Fruit fly (Drosophila melanogaster) whole organism, pupa: ENCODE data around the gene Vps16A.

Experiments
- CG10348 ChIP-seq: fragments of 200-800 bp; sonication (Bioruptor generic); IDR thresholded peaks from 2 replicates; pipeline ENCODE4 v1.3.6; 2022; ENCODE audit warnings: missing biosample characterization, missing genetic modification characterization
- CG12605 ChIP-seq: fragments of 200-800 bp; sonication (Bioruptor generic); IDR thresholded peaks from 2 replicates; pipeline ENCODE4 v1.3.6; 2022; ENCODE audit warnings: missing biosample characterization, missing genetic modification characterization
- CG13204 ChIP-seq: fragments of 200-800 bp; sonication (Bioruptor generic); optimal IDR thresholded peaks from 2 replicates; lab custom pipeline; 2018; ENCODE audit warnings: missing biosample characterization, mild to moderate bottlenecking, missing genetic modification characterization, moderate library complexity
- CG14655 ChIP-seq: fragments of 200-800 bp; sonication (Bioruptor generic); optimal IDR thresholded peaks from 3 replicates; lab custom pipeline; 2017; ENCODE audit warnings: mild to moderate bottlenecking, missing biosample characterization, missing genetic modification reagents, missing genetic modification characterization
- CG15710 ChIP-seq: fragments of 200-800 bp; sonication (Bioruptor generic); optimal IDR thresholded peaks from 2 replicates; lab custom pipeline; 2018; ENCODE audit warnings: missing biosample characterization, mild to moderate bottlenecking, missing genetic modification characterization, moderate library complexity
- CG17806 ChIP-seq: fragments of 200-800 bp; sonication (Bioruptor generic); optimal IDR thresholded peaks from 2 replicates; lab custom pipeline; 2018; ENCODE audit warnings: missing biosample characterization, mild to moderate bottlenecking, missing genetic modification characterization, moderate library complexity
- CG32121 ChIP-seq: fragments of 200-800 bp; sonication (Bioruptor generic); IDR thresholded peaks from 2 replicates; pipeline ENCODE4 v1.3.6; 2022; ENCODE audit warnings: missing biosample characterization, missing genetic modification characterization
- CG34367 ChIP-seq: fragments of 200-800 bp; sonication (Bioruptor generic); optimal IDR thresholded peaks from 2 replicates; lab custom pipeline; 2018; ENCODE audit warnings: missing biosample characterization, mild to moderate bottlenecking, missing genetic modification characterization
- CG4496 ChIP-seq: fragments of 200-800 bp; sonication (Bioruptor generic); IDR thresholded peaks from 3 replicates; pipeline ENCODE4 v1.3.6; 2022; ENCODE audit warnings: missing biosample characterization, missing genetic modification characterization
- CG8159 ChIP-seq: fragments of 200-800 bp; sonication (Bioruptor generic); optimal IDR thresholded peaks from 3 replicates; lab custom pipeline; 2018; ENCODE audit warnings: missing biosample characterization, mild to moderate bottlenecking, missing genetic modification characterization, moderate library complexity
- CG8301 ChIP-seq: fragments of 200-800 bp; sonication (Bioruptor generic); optimal IDR thresholded peaks from 2 replicates; lab custom pipeline; 2018; ENCODE audit warnings: missing biosample characterization, mild to moderate bottlenecking, missing genetic modification characterization
- CG9948 ChIP-seq: fragments of 200-800 bp; sonication (Bioruptor generic); optimal IDR thresholded peaks from 2 replicates; lab custom pipeline; 2018; ENCODE audit warnings: missing biosample characterization, mild to moderate bottlenecking, missing genetic modification characterization, moderate library complexity
- D1 ChIP-seq: fragments of 200-800 bp; sonication (Bioruptor generic); optimal IDR thresholded peaks from 2 replicates; lab custom pipeline; 2018; ENCODE audit warnings: missing biosample characterization, mild to moderate bottlenecking, missing genetic modification characterization, moderate library complexity
- EcR ChIP-seq: fragments of 200-800 bp; sonication (Bioruptor generic); optimal IDR thresholded peaks from 3 replicates; lab custom pipeline; 2019; ENCODE audit warnings: missing biosample characterization, missing genetic modification characterization, mild to moderate bottlenecking, moderate library complexity, missing genetic modification reagents
- Ets98B ChIP-seq: fragments of 200-800 bp; sonication (Bioruptor generic); IDR thresholded peaks from 2 replicates; pipeline ENCODE4 v1.3.6; 2022; ENCODE audit warnings: missing biosample characterization, missing genetic modification characterization
- Pif1A ChIP-seq: fragments of 200-800 bp; sonication (Bioruptor generic); optimal IDR thresholded peaks from 3 replicates; lab custom pipeline; 2016; ENCODE audit warnings: missing biosample characterization, missing genetic modification characterization
- Pif1B ChIP-seq: fragments of 200-800 bp; sonication (Bioruptor generic); optimal IDR thresholded peaks from 3 replicates; lab custom pipeline; 2016; ENCODE audit warnings: missing biosample characterization, missing genetic modification characterization
- Snoo ChIP-seq: fragments of 200-800 bp; sonication (Bioruptor generic); optimal IDR thresholded peaks from 3 replicates; lab custom pipeline; 2017; ENCODE audit warnings: missing biosample characterization, mild to moderate bottlenecking, missing genetic modification characterization, inconsistent platforms
- fd96Ca ChIP-seq: fragments of 200-800 bp; sonication (Bioruptor generic); IDR thresholded peaks from 3 replicates; pipeline ENCODE4 v1.3.6; 2022; ENCODE audit warnings: missing biosample characterization, missing genetic modification characterization
- gl ChIP-seq: fragments of 200-800 bp; sonication (Bioruptor generic); optimal IDR thresholded peaks from 2 replicates; lab custom pipeline; 2018; ENCODE audit warnings: missing biosample characterization, mild to moderate bottlenecking, missing genetic modification characterization
- rn ChIP-seq: fragments of 200-800 bp; sonication (Bioruptor generic); IDR thresholded peaks from 2 replicates; pipeline ENCODE4 v1.3.6; 2022; ENCODE audit warnings: missing biosample characterization, missing genetic modification characterization

Vps16A gene

DNA sequence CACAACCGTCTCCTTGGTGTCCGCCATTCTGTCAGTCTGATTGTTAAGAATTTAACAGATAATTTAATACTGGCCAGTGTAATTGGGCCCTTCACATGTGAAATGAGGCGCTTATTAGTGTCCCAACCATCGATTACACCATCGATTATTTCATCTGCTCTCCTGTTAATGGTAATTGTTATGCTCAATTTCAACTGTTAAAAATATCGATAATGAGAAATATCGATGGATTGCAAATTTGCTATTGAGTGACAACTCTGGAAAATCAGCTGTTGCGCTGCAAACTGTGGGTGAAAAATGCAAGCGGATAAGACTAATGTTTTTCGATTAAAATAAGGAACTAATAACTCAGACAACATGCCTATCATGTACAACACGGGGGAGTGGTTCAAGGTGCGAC lies at the start of gene Vps16A, which contains the start of gene TrpRS:
Vps16A (plus strand) TSS at position 255 of the 400 bp plus-strand sequence.
TrpRS (minus strand) TSS at position 140 of the 400 bp plus-strand sequence.
- TF ChIP-seq CG12605 (GFP tag; lab: Robert Waterston, UW) (no peak), CG8159 (tag; lab: Kevin White, UChicago) (no peak), CG10348 (GFP tag; lab: Robert Waterston, UW) (no peak)
- TF ChIP-seq, all 21 proteins: peak for 0

DNA sequence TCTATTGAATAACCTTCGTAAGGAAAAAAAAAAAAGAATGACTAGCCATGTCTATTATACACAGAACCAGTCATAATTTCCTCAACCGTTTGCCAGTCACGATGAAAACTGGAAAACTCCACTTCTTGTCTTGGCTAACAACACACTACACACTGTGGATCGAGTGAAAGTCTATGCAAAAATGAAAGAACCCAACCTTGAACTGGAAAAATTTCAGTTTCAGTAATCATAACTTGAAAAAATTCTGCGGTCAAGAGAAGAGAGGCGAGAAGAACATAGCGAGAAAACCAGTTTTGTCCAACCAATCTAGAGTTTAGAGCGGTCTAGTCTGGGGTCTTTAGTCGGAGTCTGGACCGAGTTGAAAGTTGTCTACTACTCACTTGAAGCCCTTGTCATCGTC lies 49.2 kb upstream of the Vps16A start:
- TF ChIP-seq CG8159 (tag; lab: Kevin White, UChicago) (no peak), CG12605 (GFP tag; lab: Robert Waterston, UW) (no peak), Snoo (tag; lab: Kevin White, UChicago) (no peak), CG8301 (tag; lab: Kevin White, UChicago) (peak; percentile 31), EcR (peak; percentile 47), CG14655 (GFP tag; lab: Kevin White, UChicago) (peak; percentile 19)
- TF ChIP-seq, all 21 proteins: peak for 3

DNA sequence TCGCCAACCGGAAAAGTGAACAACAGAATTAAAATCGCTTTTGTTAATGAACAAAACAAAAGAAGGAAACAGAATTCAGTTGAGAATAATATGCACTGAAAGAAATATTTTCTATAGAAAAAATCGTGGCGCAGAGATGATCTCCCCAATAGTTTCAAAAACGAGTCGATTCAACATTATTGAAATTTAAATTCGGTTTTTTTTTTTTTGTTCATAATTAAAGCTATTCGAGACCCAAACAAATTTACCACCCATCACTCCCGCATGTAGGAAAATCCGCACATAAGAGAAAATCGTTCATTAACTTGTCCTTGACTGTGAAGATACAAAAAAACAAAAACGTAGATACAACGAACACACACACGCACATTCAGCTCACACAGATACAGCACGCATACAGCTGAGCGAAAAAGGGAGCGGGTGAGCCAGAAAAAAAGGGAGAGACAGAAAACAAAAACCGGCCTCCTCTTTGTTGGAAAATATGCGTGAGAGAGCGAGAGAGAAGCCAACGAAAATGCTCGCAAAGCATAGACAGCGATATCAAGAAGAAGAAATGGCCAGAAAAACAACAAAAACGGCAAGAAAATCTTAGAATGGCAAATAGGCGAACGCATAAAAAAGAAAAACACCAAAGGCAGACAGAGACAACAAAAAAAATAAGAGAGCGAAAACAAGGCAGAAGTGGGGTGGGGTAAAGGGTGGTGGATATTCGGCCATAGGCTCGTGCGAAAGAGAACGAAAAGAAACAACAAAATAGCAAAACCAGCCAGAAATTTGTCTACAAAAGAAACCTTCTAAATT lies 46.6 kb upstream of the Vps16A start:
- TF ChIP-seq Pif1A (GFP tag; lab: Kevin White, UChicago): peak; percentile 67
- TF ChIP-seq CG8301 (tag; lab: Kevin White, UChicago): peak; percentile 77
- TF ChIP-seq CG15710: peak; percentile 54
- peak; percentile 42 for TF ChIP-seq D1 (tag; lab: Kevin White, UChicago)
- no peak for TF ChIP-seq CG10348 (GFP tag; lab: Robert Waterston, UW)
- TF ChIP-seq CG13204 (GFP tag; lab: Kevin White, UChicago): peak; percentile 70
- peak; percentile 54; the same call in 1 of the 2 replicates for TF ChIP-seq rn (GFP tag; lab: Robert Waterston, UW)
- peak; percentile 76 for TF ChIP-seq Ets98B (GFP tag; lab: Robert Waterston, UW)
- peak; percentile 61 for TF ChIP-seq Snoo (tag; lab: Kevin White, UChicago)
- peak; percentile 85 for TF ChIP-seq EcR
- TF ChIP-seq Pif1B: peak; percentile 78
- TF ChIP-seq CG8159 (tag; lab: Kevin White, UChicago): peak; percentile 67
- peak; percentile 49 for TF ChIP-seq CG17806 (tag; lab: Kevin White, UChicago)
- TF ChIP-seq gl: peak; percentile 71
- TF ChIP-seq CG14655 (GFP tag; lab: Kevin White, UChicago): peak; percentile 91
- TF ChIP-seq CG12605 (GFP tag; lab: Robert Waterston, UW): peak; percentile 93
- peak; percentile 47 for TF ChIP-seq CG34367 (tag; lab: Kevin White, UChicago)
- peak; percentile 82 for TF ChIP-seq CG32121 (GFP tag; lab: Robert Waterston, UW)
- TF ChIP-seq fd96Ca (GFP tag; lab: Robert Waterston, UW): peak; percentile 78; the same call in 2 of the 3 replicates
- TF ChIP-seq CG4496 (GFP tag; lab: Robert Waterston, UW): peak; percentile 88
- peak; percentile 23 for TF ChIP-seq CG9948 (tag; lab: Kevin White, UChicago)
- TF ChIP-seq, all 21 proteins: peak for 20

DNA sequence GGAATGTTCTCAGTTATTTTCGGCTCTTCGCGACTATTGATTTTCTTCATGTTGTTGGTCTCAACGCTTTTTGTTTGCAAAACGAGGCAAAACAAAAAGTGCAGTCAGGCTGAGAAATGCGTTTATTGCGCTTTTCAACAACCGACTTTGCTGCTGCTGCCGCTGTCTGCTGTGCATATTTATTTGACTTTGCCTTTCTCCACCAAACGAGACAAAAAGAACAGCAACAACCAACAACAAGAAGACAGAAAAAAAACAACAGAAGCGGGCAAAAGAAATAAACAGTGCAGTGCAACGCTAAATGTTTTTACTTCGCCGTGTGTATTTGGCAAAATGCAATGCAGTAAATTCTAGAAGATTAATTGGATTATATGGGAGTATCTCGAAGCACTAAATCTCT lies 44.5 kb upstream of the Vps16A start:
- TF ChIP-seq gl (peak; percentile 32), CG9948 (tag; lab: Kevin White, UChicago) (no peak), Snoo (tag; lab: Kevin White, UChicago) (peak; percentile 6), rn (GFP tag; lab: Robert Waterston, UW) (no peak), EcR (no peak), CG15710 (no peak), CG4496 (GFP tag; lab: Robert Waterston, UW) (peak; percentile 57; the same call in 2 of the 3 replicates), CG14655 (GFP tag; lab: Kevin White, UChicago) (peak; percentile 55), CG12605 (GFP tag; lab: Robert Waterston, UW) (no peak), CG8301 (tag; lab: Kevin White, UChicago) (peak; percentile 42), fd96Ca (GFP tag; lab: Robert Waterston, UW) (no peak), CG10348 (GFP tag; lab: Robert Waterston, UW) (no peak), CG32121 (GFP tag; lab: Robert Waterston, UW) (peak; percentile 51; the same call in 1 of the 2 replicates), Ets98B (GFP tag; lab: Robert Waterston, UW) (peak; percentile 50), CG34367 (tag; lab: Kevin White, UChicago) (no peak), Pif1A (GFP tag; lab: Kevin White, UChicago) (no peak), Pif1B (no peak), CG8159 (tag; lab: Kevin White, UChicago) (no peak)

DNA sequence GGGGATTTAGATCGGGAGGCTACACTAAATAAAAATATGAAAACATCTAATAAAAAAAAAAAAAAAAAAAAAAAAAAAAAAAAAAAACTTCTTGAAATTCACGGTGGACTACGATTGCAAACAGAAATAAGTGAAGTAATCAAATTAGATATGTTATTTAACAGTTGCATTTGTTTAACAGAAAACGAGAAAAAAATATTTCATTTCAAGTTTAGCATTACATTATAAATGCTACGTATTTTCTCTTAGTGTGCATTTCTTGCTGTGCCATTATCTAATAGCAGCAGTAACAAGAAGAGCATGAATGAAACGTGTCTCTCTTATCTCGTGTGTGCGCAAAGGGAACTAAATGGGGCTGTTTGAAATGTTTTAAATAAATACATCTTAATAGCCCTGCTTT lies 42.0 kb upstream of the Vps16A start:
- TF ChIP-seq gl (no peak), CG12605 (GFP tag; lab: Robert Waterston, UW) (peak; percentile 49; the same call in 1 of the 2 replicates), CG32121 (GFP tag; lab: Robert Waterston, UW) (peak; percentile 69), CG4496 (GFP tag; lab: Robert Waterston, UW) (peak; percentile 73), Pif1B (peak; percentile 46), Snoo (tag; lab: Kevin White, UChicago) (no peak), CG13204 (GFP tag; lab: Kevin White, UChicago) (no peak), CG8159 (tag; lab: Kevin White, UChicago) (peak; percentile 28), CG15710 (peak; percentile 20), CG34367 (tag; lab: Kevin White, UChicago) (peak; percentile 5), fd96Ca (GFP tag; lab: Robert Waterston, UW) (no peak), CG9948 (tag; lab: Kevin White, UChicago) (peak; percentile 49), Ets98B (GFP tag; lab: Robert Waterston, UW) (peak; percentile 70), Pif1A (GFP tag; lab: Kevin White, UChicago) (peak; percentile 63), rn (GFP tag; lab: Robert Waterston, UW) (peak; percentile 22; the same call in 1 of the 2 replicates), EcR (no peak), D1 (tag; lab: Kevin White, UChicago) (no peak), CG14655 (GFP tag; lab: Kevin White, UChicago) (peak; percentile 67), CG8301 (tag; lab: Kevin White, UChicago) (no peak), CG17806 (tag; lab: Kevin White, UChicago) (peak; percentile 38), CG10348 (GFP tag; lab: Robert Waterston, UW) (no peak)
